Worm (Caenorhabditis elegans) whole organism, midembryonic: ENCODE measurements around the gene T25B9.9.

ENCODE experiments used
- T22C8.4 ChIP-seq: fragments of 200-800 bp; sonication (Bioruptor generic); IDR thresholded peaks from 2 replicates; pipeline ENCODE4 v1.3.6; 2022; ENCODE audit warnings: missing genetic modification characterization, missing compliant biosample characterization
- cog-1 ChIP-seq: sonication (generic microtip); optimal IDR thresholded peaks from 2 replicates; lab custom pipeline; 2016; ENCODE audit warnings: missing genetic modification characterization, missing compliant biosample characterization
- flt-1 ChIP-seq: fragments of 200-800 bp; sonication (Bioruptor generic); IDR thresholded peaks from 2 replicates; pipeline ENCODE4 v1.3.6; 2022; ENCODE audit warnings: missing genetic modification characterization, missing compliant biosample characterization
- klf-2 ChIP-seq: fragments of 200-800 bp; sonication (Bioruptor generic); conservative IDR thresholded peaks from 2 replicates; pipeline ENCODE4 v1.3.6; 2022; ENCODE audit warnings: missing genetic modification reagents, missing genetic modification characterization, missing compliant biosample characterization
- med-1 ChIP-seq: sonication (generic microtip); optimal IDR thresholded peaks from 2 replicates; lab custom pipeline; 2017; ENCODE audit warnings: missing genetic modification characterization, mild to moderate bottlenecking, missing compliant biosample characterization, antibody characterized with exemption, missing genetic modification reagents; ENCODE audit not compliant: insufficient read depth
- ref-1 ChIP-seq: fragments of 200-800 bp; sonication (Bioruptor generic); conservative IDR thresholded peaks from 2 replicates; pipeline ENCODE4 v1.3.6; 2022; ENCODE audit warnings: missing genetic modification reagents, missing genetic modification characterization, missing compliant biosample characterization
- tab-1 ChIP-seq: fragments of 200-800 bp; sonication (Bioruptor generic); IDR thresholded peaks from 2 replicates; pipeline ENCODE4 v1.3.6; 2022; ENCODE audit warnings: missing genetic modification characterization, missing compliant biosample characterization
- ztf-23 ChIP-seq: fragments of 200-800 bp; sonication (Bioruptor generic); IDR thresholded peaks from 2 replicates; pipeline ENCODE4 v1.3.6; 2022; ENCODE audit warnings: missing genetic modification reagents, missing genetic modification characterization, missing compliant biosample characterization
- ztf-29 ChIP-seq: fragments of 200-800 bp; sonication (Bioruptor generic); IDR thresholded peaks from 2 replicates; pipeline ENCODE4 v1.3.6; 2022; ENCODE audit warnings: missing genetic modification reagents, missing genetic modification characterization, missing compliant biosample characterization

The T25B9.9 gene

DNA sequence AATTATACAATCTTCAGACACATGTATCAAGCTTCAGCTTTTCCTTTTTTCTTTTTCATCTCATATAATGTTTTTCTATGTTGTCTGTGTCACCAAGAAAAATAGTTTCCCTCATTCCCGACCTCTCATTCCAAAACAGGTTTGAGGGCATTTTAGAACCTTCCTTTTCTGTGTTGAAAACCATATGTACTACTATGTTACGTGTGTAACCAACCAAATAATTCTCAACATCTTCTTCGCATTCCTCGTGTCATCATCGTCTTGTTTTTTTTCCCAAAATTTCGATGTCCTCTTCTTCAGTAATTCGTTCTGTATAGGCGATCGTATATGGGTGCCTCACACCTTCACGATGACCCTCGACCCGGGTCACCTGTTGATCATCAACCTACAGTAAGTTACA is 20.9 kb downstream of the T25B9.9 start, which contains the start of gene pept-2:
Gene pept-2, plus strand, starts transcription at position 301 of the 400 bp plus-strand sequence.
- TF ChIP-seq med-1 (GFP tag; lab: Kevin White, UChicago) (no peak), ztf-29 (GFP tag; lab: Robert Waterston, UW) (no peak), tab-1 (no peak), klf-2 (no peak), ztf-23 (GFP tag; lab: Robert Waterston, UW) (no peak), flt-1 (GFP tag; lab: Robert Waterston, UW) (no peak), cog-1 (no peak), T22C8.4 (no peak), ref-1 (GFP tag; lab: Robert Waterston, UW) (no peak)

ce11 chrIV:10795678-10796077 is 26.2 kb downstream of the T25B9.9 start:
- TF ChIP-seq klf-2 (no peak), ztf-29 (GFP tag; lab: Robert Waterston, UW) (no peak), cog-1 (no peak), ztf-23 (GFP tag; lab: Robert Waterston, UW) (no peak), tab-1 (no peak), flt-1 (GFP tag; lab: Robert Waterston, UW) (no peak), ref-1 (GFP tag; lab: Robert Waterston, UW) (no peak), med-1 (GFP tag; lab: Kevin White, UChicago) (no peak), T22C8.4 (no peak)

DNA sequence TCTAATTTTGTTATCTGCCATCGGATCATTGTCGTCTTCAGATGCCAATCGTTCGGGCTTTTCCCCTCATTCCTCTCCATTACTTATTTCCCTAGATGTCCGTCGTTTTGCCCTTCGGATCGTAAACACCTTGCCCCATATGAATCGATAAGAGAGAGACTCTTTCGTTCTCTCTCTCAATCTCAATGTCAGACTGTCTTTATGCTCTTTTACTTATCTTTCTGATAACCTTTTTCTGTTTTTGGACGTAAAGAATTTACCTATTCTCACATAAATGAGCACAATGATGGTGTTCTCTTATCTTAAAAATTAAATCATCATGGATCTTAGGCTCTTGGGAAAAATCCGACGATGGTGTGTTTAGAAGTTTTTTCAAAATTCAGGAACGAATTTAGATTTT is 27.3 kb downstream of the T25B9.9 start:
- no peak for TF ChIP-seq ztf-23 (GFP tag; lab: Robert Waterston, UW)
- no peak for TF ChIP-seq klf-2
- TF ChIP-seq ztf-29 (GFP tag; lab: Robert Waterston, UW), result no peak
- TF ChIP-seq tab-1, result no peak
- no peak for TF ChIP-seq ref-1 (GFP tag; lab: Robert Waterston, UW)
- TF ChIP-seq T22C8.4, result no peak
- TF ChIP-seq med-1 (GFP tag; lab: Kevin White, UChicago), result no peak
- TF ChIP-seq flt-1 (GFP tag; lab: Robert Waterston, UW), result no peak
- no peak for TF ChIP-seq cog-1

ce11 chrIV:10798604-10799003 is 29.2 kb downstream of the T25B9.9 start:
- no peak for TF ChIP-seq ztf-23 (GFP tag; lab: Robert Waterston, UW)
- no peak for TF ChIP-seq cog-1
- no peak for TF ChIP-seq tab-1
- TF ChIP-seq T22C8.4, result no peak
- no peak for TF ChIP-seq ref-1 (GFP tag; lab: Robert Waterston, UW)
- no peak for TF ChIP-seq klf-2

DNA sequence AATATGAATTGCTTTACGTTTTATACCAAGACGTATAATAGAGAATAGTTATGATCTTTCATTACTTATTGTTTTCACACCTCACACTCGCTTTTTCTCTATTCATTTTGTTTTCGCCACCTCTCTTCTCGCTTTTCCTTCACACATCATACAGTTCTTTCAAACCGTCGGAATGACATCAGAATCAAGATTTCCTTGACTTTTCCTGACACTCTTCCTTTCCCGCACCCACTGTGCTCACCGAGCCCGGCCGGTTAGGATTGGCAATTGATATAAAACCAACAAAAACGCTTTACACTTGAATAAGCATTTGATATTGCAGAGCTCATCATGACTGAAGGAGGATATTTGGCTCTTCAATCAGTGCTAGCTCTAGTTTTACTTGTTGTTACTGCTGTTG is 29.9 kb downstream of the T25B9.9 start, which contains the start of gene zipt-2.1:
Gene zipt-2.1, plus strand, starts transcription at position 301 of the 400 bp plus-strand sequence.
- TF ChIP-seq ztf-23 (GFP tag; lab: Robert Waterston, UW) (no peak), ztf-29 (GFP tag; lab: Robert Waterston, UW) (no peak), cog-1 (no peak), T22C8.4 (no peak), klf-2 (no peak), med-1 (GFP tag; lab: Kevin White, UChicago) (no peak), tab-1 (no peak), flt-1 (GFP tag; lab: Robert Waterston, UW) (no peak), ref-1 (GFP tag; lab: Robert Waterston, UW) (no peak)

DNA sequence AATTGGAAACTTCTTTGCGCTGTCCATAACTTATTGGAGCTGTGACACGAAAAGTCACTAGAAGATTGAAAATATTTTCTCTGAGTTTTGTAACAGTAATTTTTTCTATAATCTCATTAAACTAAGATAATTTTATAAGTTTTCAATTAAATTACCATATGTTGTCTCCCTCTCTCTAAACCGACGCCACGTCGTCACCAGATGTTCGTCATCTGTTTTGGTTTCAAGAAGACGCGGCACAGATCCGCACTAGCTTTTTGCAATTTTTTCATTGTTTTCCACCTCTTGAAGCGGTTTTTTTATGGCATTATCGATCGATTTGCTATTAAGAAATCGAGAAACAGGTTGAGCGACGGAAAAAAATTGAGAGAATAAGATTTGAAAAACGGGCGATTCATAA is 34.5 kb downstream of the T25B9.9 start:
- TF ChIP-seq ztf-23 (GFP tag; lab: Robert Waterston, UW) (no peak), ztf-29 (GFP tag; lab: Robert Waterston, UW) (no peak), tab-1 (no peak), klf-2 (no peak), ref-1 (GFP tag; lab: Robert Waterston, UW) (no peak), med-1 (GFP tag; lab: Kevin White, UChicago) (no peak), T22C8.4 (no peak), cog-1 (no peak), flt-1 (GFP tag; lab: Robert Waterston, UW) (no peak)

ce11 chrIV:10810820-10811219 is 41.4 kb downstream of the T25B9.9 start:
- TF ChIP-seq tab-1, result no peak
- no peak for TF ChIP-seq klf-2
- TF ChIP-seq flt-1 (GFP tag; lab: Robert Waterston, UW), result no peak
- TF ChIP-seq ztf-29 (GFP tag; lab: Robert Waterston, UW), result no peak
- TF ChIP-seq ref-1 (GFP tag; lab: Robert Waterston, UW), result no peak

ce11 chrIV:10811388-10811787 is 41.9 kb downstream of the T25B9.9 start:
- TF ChIP-seq ztf-29 (GFP tag; lab: Robert Waterston, UW) (no peak), ztf-23 (GFP tag; lab: Robert Waterston, UW) (no peak), tab-1 (no peak), med-1 (GFP tag; lab: Kevin White, UChicago) (no peak), ref-1 (GFP tag; lab: Robert Waterston, UW) (no peak), klf-2 (no peak)

ce11 chrIV:10812099-10812498 is 42.6 kb downstream of the T25B9.9 start, which contains the start of gene miz-1:
Gene miz-1 (plus strand): TSS chrIV:10812399.
- no peak for TF ChIP-seq tab-1
- no peak for TF ChIP-seq med-1 (GFP tag; lab: Kevin White, UChicago)
- no peak for TF ChIP-seq flt-1 (GFP tag; lab: Robert Waterston, UW)
- no peak for TF ChIP-seq ref-1 (GFP tag; lab: Robert Waterston, UW)

DNA sequence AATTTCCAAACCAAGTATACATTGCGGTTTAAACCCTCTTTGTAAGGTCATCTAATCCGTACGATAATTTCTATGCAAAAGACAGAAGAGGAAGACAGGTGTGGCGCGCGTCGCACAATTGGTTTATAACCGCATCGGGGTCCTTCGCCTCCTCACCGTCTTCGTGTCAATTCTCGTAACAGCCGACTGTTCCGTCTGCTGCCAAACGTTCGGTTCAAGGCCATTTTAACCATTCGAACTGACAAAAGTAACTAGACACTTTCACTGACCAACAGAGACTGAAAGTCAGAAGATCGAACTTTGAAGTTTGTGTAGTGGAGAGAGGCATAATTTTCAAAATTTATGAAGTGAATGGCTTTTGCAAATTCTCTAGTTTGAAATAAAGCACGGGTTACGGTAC is 46.5 kb downstream of the T25B9.9 start:
- TF ChIP-seq cog-1, result no peak
- TF ChIP-seq ztf-23 (GFP tag; lab: Robert Waterston, UW), result no peak
- no peak for TF ChIP-seq med-1 (GFP tag; lab: Kevin White, UChicago)
- TF ChIP-seq flt-1 (GFP tag; lab: Robert Waterston, UW), result no peak
- TF ChIP-seq tab-1, result no peak
- no peak for TF ChIP-seq ref-1 (GFP tag; lab: Robert Waterston, UW)
- TF ChIP-seq T22C8.4, result no peak
- no peak for TF ChIP-seq ztf-29 (GFP tag; lab: Robert Waterston, UW)
- no peak for TF ChIP-seq klf-2
